Fruit fly (Drosophila melanogaster) whole organism, embryonic: Measurements from ENCODE around the gene CG7906.

Experiments used
- Aef1 ChIP-seq: fragments of 200-800 bp; sonication (Bioruptor generic); IDR thresholded peaks from 3 replicates; pipeline ENCODE4 v1.3.6; 2022; ENCODE audit warnings: missing biosample characterization, missing genetic modification characterization
- CG11695 ChIP-seq: fragments of 200-800 bp; sonication (Bioruptor generic); IDR thresholded peaks from 3 replicates; pipeline ENCODE4 v1.3.6; 2022; ENCODE audit warnings: missing biosample characterization, missing genetic modification characterization
- CG1233 ChIP-seq: fragments of 200-800 bp; sonication (Bioruptor generic); optimal IDR thresholded peaks from 4 replicates; lab custom pipeline; 2018; ENCODE audit warnings: missing biosample characterization, mild to moderate bottlenecking, missing genetic modification characterization
- CG13123 ChIP-seq: fragments of 200-800 bp; sonication (Bioruptor generic); optimal IDR thresholded peaks from 2 replicates; lab custom pipeline; 2016; ENCODE audit warnings: missing biosample characterization, missing genetic modification characterization
- CG13287 ChIP-seq: fragments of 200-800 bp; sonication (Bioruptor generic); IDR thresholded peaks from 2 replicates; pipeline ENCODE4 v1.3.6; 2022; ENCODE audit warnings: missing biosample characterization, missing genetic modification characterization; ENCODE audit not compliant: partially characterized antibody
- CG13424 ChIP-seq: fragments of 200-800 bp; sonication (Bioruptor generic); optimal IDR thresholded peaks from 2 replicates; lab custom pipeline; 2019; ENCODE audit warnings: missing biosample characterization, mild to moderate bottlenecking, missing genetic modification characterization, moderate library complexity
- CG14965 ChIP-seq: fragments of 200-800 bp; sonication (Bioruptor generic); optimal IDR thresholded peaks from 2 replicates; lab custom pipeline; 2016; ENCODE audit warnings: missing biosample characterization, missing genetic modification characterization, borderline replicate concordance
- CG15514 ChIP-seq: fragments of 200-800 bp; sonication (Bioruptor generic); optimal IDR thresholded peaks from 3 replicates; lab custom pipeline; 2017; ENCODE audit warnings: missing biosample characterization, missing genetic modification characterization, mild to moderate bottlenecking, moderate library complexity, missing genetic modification reagents
- CG1647 ChIP-seq: fragments of 200-800 bp; sonication (Bioruptor generic); optimal IDR thresholded peaks from 3 replicates; lab custom pipeline; 2016; ENCODE audit warnings: missing biosample characterization, missing genetic modification characterization
- CG16813 ChIP-seq: fragments of 200-800 bp; sonication (Bioruptor generic); IDR thresholded peaks from 3 replicates; pipeline ENCODE4 v1.3.6; 2022; ENCODE audit warnings: missing biosample characterization, missing genetic modification characterization; ENCODE audit not compliant: partially characterized antibody
- CG2875 ChIP-seq: fragments of 200-800 bp; sonication (Bioruptor generic); optimal IDR thresholded peaks from 2 replicates; lab custom pipeline; 2017; ENCODE audit warnings: missing biosample characterization, mild to moderate bottlenecking, missing genetic modification characterization, missing genetic modification reagents
- CG33557 ChIP-seq: fragments of 200-800 bp; sonication (Bioruptor generic); optimal IDR thresholded peaks from 2 replicates; lab custom pipeline; 2019; ENCODE audit warnings: missing biosample characterization, mild to moderate bottlenecking, missing genetic modification characterization, moderate library complexity
- CG34224 ChIP-seq: fragments of 200-800 bp; sonication (Bioruptor generic); IDR thresholded peaks from 3 replicates; pipeline ENCODE4 v1.3.6; 2022; ENCODE audit warnings: missing biosample characterization, missing genetic modification characterization; ENCODE audit not compliant: partially characterized antibody
- CG4707 ChIP-seq: fragments of 200-800 bp; sonication (Bioruptor generic); optimal IDR thresholded peaks from 2 replicates; lab custom pipeline; 2018; ENCODE audit warnings: missing biosample characterization, mild to moderate bottlenecking, missing genetic modification characterization, moderate library complexity
- CG5180 ChIP-seq: fragments of 200-800 bp; sonication (Bioruptor generic); optimal IDR thresholded peaks from 3 replicates; lab custom pipeline; 2017; ENCODE audit warnings: missing biosample characterization, missing genetic modification characterization, mild to moderate bottlenecking, moderate library complexity, missing genetic modification reagents
- CG6689 ChIP-seq: fragments of 200-800 bp; sonication (Bioruptor generic); IDR thresholded peaks from 2 replicates; pipeline ENCODE4 v1.3.6; 2022; ENCODE audit warnings: missing biosample characterization, missing genetic modification characterization
- CG9797 ChIP-seq: fragments of 200-800 bp; sonication (Bioruptor generic); optimal IDR thresholded peaks from 3 replicates; lab custom pipeline; 2018; ENCODE audit warnings: missing biosample characterization, mild to moderate bottlenecking, missing genetic modification characterization
- CTCF ChIP-seq: fragments of 200-800 bp; sonication (Bioruptor generic); optimal IDR thresholded peaks from 2 replicates; lab custom pipeline; 2017; ENCODE audit warnings: missing biosample characterization, mild to moderate bottlenecking, missing genetic modification characterization, moderate library complexity
- Chrac-16 ChIP-seq: fragments of 200-800 bp; sonication (Bioruptor generic); optimal IDR thresholded peaks from 3 replicates; lab custom pipeline; 2016; ENCODE audit warnings: missing biosample characterization, missing genetic modification characterization
- Dad ChIP-seq: fragments of 200-800 bp; sonication (Bioruptor generic); optimal IDR thresholded peaks from 3 replicates; lab custom pipeline; 2016; ENCODE audit warnings: missing biosample characterization, missing genetic modification characterization
- Fer2 ChIP-seq: fragments of 200-800 bp; sonication (Bioruptor generic); optimal IDR thresholded peaks from 2 replicates; lab custom pipeline; 2018; ENCODE audit warnings: missing biosample characterization, mild to moderate bottlenecking, missing genetic modification characterization, moderate library complexity
- H15 ChIP-seq: fragments of 200-800 bp; sonication (Bioruptor generic); IDR thresholded peaks from 3 replicates; pipeline ENCODE4 v1.3.6; 2022; ENCODE audit warnings: missing biosample characterization, missing genetic modification characterization
- HLH54F ChIP-seq: fragments of 200-800 bp; sonication (Bioruptor generic); optimal IDR thresholded peaks from 3 replicates; lab custom pipeline; 2016; ENCODE audit warnings: missing biosample characterization, missing genetic modification characterization
- Lhr ChIP-seq: fragments of 200-800 bp; sonication (Bioruptor generic); optimal IDR thresholded peaks from 3 replicates; lab custom pipeline; 2017; ENCODE audit warnings: mild to moderate bottlenecking, missing biosample characterization, missing genetic modification reagents, missing genetic modification characterization
- Lim3 ChIP-seq: fragments of 200-800 bp; sonication (Bioruptor generic); IDR thresholded peaks from 2 replicates; pipeline ENCODE4 v1.3.6; 2022; ENCODE audit warnings: missing biosample characterization, missing genetic modification characterization
- MESR4 ChIP-seq: fragments of 200-800 bp; sonication (Bioruptor generic); optimal IDR thresholded peaks from 2 replicates; lab custom pipeline; 2018; ENCODE audit warnings: missing biosample characterization, mild to moderate bottlenecking, missing genetic modification characterization, moderate library complexity
- NFAT ChIP-seq: fragments of 200-800 bp; sonication (Bioruptor generic); IDR thresholded peaks from 2 replicates; pipeline ENCODE4 v1.3.6; 2022; ENCODE audit warnings: missing biosample characterization, missing genetic modification characterization
- Ravus ChIP-seq: fragments of 200-800 bp; sonication (Bioruptor generic); IDR thresholded peaks from 2 replicates; pipeline ENCODE4 v1.3.6; 2022; ENCODE audit warnings: missing biosample characterization, missing genetic modification characterization
- Rx ChIP-seq: fragments of 200-800 bp; sonication (Bioruptor generic); IDR thresholded peaks from 2 replicates; pipeline ENCODE4 v1.3.6; 2022; ENCODE audit warnings: missing biosample characterization, missing genetic modification characterization
- Xrp1 ChIP-seq: fragments of 200-800 bp; sonication (Bioruptor generic); IDR thresholded peaks from 2 replicates; pipeline ENCODE4 v1.3.6; 2022; ENCODE audit warnings: missing biosample characterization, missing genetic modification characterization
- ara ChIP-seq: fragments of 200-800 bp; sonication (Bioruptor generic); IDR thresholded peaks from 2 replicates; pipeline ENCODE4 v1.3.6; 2022; ENCODE audit warnings: missing biosample characterization, missing genetic modification characterization
- ase ChIP-seq: fragments of 200-800 bp; sonication (Bioruptor generic); IDR thresholded peaks from 3 replicates; pipeline ENCODE4 v1.3.6; 2022; ENCODE audit warnings: missing biosample characterization, missing genetic modification characterization
- bcd ChIP-seq: fragments of 200-800 bp; sonication (Bioruptor generic); optimal IDR thresholded peaks from 2 replicates; lab custom pipeline; 2017; ENCODE audit warnings: missing biosample characterization, mild to moderate bottlenecking, missing genetic modification characterization
- chif ChIP-seq, 2 experiments: fragments of 200-800 bp; sonication (Bioruptor generic); optimal IDR thresholded peaks; 3 replicates each; lab custom pipeline; 2016; ENCODE audit warnings: missing biosample characterization in 2 of 2, missing genetic modification characterization in 2 of 2
- cwo ChIP-seq: fragments of 200-800 bp; sonication (Bioruptor generic); optimal IDR thresholded peaks from 3 replicates; lab custom pipeline; 2017; ENCODE audit warnings: missing biosample characterization, missing genetic modification characterization, mild to moderate bottlenecking, moderate library complexity, missing genetic modification reagents
- ewg ChIP-seq: fragments of 200-800 bp; sonication (Bioruptor generic); optimal IDR thresholded peaks from 3 replicates; lab custom pipeline; 2017; ENCODE audit warnings: mild to moderate bottlenecking, missing biosample characterization, missing genetic modification reagents, missing genetic modification characterization
- exex ChIP-seq: fragments of 200-800 bp; sonication (Bioruptor generic); optimal IDR thresholded peaks from 4 replicates; lab custom pipeline; 2018; ENCODE audit warnings: missing biosample characterization, mild to moderate bottlenecking, missing genetic modification characterization, moderate library complexity
- fd64A ChIP-seq: fragments of 200-800 bp; sonication (Bioruptor generic); optimal IDR thresholded peaks from 3 replicates; lab custom pipeline; 2018; ENCODE audit warnings: missing biosample characterization, mild to moderate bottlenecking, missing genetic modification characterization
- fru ChIP-seq: fragments of >200 bp; optimal IDR thresholded peaks from 2 replicates; lab custom pipeline; 2017
- lab ChIP-seq: fragments of 200-800 bp; sonication (Bioruptor generic); optimal IDR thresholded peaks from 3 replicates; lab custom pipeline; 2017; ENCODE audit warnings: missing biosample characterization, missing genetic modification characterization, mild to moderate bottlenecking, moderate library complexity, missing genetic modification reagents
- lov ChIP-seq, 2 experiments: fragments of 200-800 bp in 1 of 2; fragments of >200 bp in 1 of 2; sonication (Bioruptor generic) in 1 of 2; IDR thresholded peaks in 1 of 2; optimal IDR thresholded peaks in 1 of 2; 2 replicates in 1 of 2; 3 replicates in 1 of 2; pipeline versions ENCODE4 v1.3.6 to Lab custom; 2017 to 2022; ENCODE audit warnings: missing biosample characterization in 1 of 2, missing genetic modification characterization in 1 of 2
- nau ChIP-seq: fragments of 200-800 bp; sonication (Bioruptor generic); optimal IDR thresholded peaks from 3 replicates; lab custom pipeline; 2017; ENCODE audit warnings: missing biosample characterization, mild to moderate bottlenecking, missing genetic modification characterization, missing genetic modification reagents
- ro ChIP-seq: fragments of 200-800 bp; sonication (Bioruptor generic); IDR thresholded peaks from 2 replicates; pipeline ENCODE4 v1.3.6; 2022; ENCODE audit warnings: missing biosample characterization, missing genetic modification characterization
- seq ChIP-seq: fragments of 200-800 bp; sonication (Bioruptor generic); IDR thresholded peaks from 2 replicates; pipeline ENCODE4 v1.3.6; 2022; ENCODE audit warnings: missing biosample characterization, missing genetic modification characterization
- stc ChIP-seq: fragments of 200-800 bp; sonication (Bioruptor generic); IDR thresholded peaks from 2 replicates; pipeline ENCODE4 v1.3.6; 2022; ENCODE audit warnings: missing biosample characterization, missing genetic modification characterization
- tap ChIP-seq: fragments of 200-800 bp; optimal IDR thresholded peaks from 3 replicates; lab custom pipeline; 2019; ENCODE audit warnings: missing biosample characterization, mild to moderate bottlenecking, missing genetic modification characterization, moderate library complexity
- tx ChIP-seq: fragments of 200-800 bp; sonication (Bioruptor generic); optimal IDR thresholded peaks from 2 replicates; lab custom pipeline; 2016; ENCODE audit warnings: missing biosample characterization, missing genetic modification characterization
- wor ChIP-seq: fragments of 200-800 bp; sonication (Bioruptor generic); IDR thresholded peaks from 2 replicates; pipeline ENCODE4 v1.3.6; 2022; ENCODE audit warnings: missing biosample characterization, missing genetic modification characterization
- z ChIP-seq: fragments of 200-800 bp; sonication (Bioruptor generic); IDR thresholded peaks from 3 replicates; pipeline ENCODE4 v1.3.6; 2022; ENCODE audit warnings: missing biosample characterization, missing genetic modification characterization
- zen2 ChIP-seq: fragments of 200-800 bp; sonication (Bioruptor generic); IDR thresholded peaks from 3 replicates; pipeline ENCODE4 v1.3.6; 2022; ENCODE audit warnings: missing biosample characterization, missing genetic modification characterization; ENCODE audit not compliant: partially characterized antibody
- zfh1 ChIP-seq: fragments of 200-800 bp; sonication (Bioruptor generic); IDR thresholded peaks from 3 replicates; pipeline ENCODE4 v1.3.6; 2022; ENCODE audit warnings: missing biosample characterization, missing genetic modification characterization

Gene CG7906

DNA sequence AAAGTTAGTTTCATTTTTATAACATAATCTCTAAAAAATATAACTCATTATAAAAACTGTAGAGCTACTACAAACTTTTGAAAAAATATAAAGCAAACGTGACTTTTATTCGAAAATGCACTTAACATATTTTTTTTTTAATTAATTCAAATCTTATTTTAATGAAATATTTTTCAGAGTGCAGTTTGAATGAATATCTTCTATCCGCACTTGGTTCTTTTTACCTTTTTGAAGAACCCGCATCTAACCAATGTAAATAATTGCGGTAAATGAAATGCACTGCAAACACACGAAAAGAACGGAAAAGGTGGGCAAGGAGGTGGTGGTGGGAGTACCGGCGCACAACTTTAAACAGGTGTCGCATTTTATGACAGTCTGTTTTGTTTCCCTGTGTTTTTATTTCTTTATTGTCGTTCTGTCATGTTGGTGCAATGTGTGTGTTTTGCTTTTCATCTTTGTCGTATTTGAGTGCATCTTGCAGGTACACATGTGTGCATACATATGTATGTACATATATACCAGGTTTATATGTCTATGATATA, 42.4 kb upstream of the CG7906 start (continued):
- TF ChIP-seq fd64A (GFP tag; lab: Kevin White, UChicago) (peak; percentile 60), CG33557 (GFP tag; lab: Kevin White, UChicago) (peak; percentile 24), Ravus (GFP tag; lab: Robert Waterston, UW) (no peak), CG16813 (GFP tag; lab: Robert Waterston, UW) (no peak), CG6689 (GFP tag; lab: Robert Waterston, UW) (no peak), bcd (no peak), CG5180 (peak; percentile 34), NFAT (GFP tag; lab: Robert Waterston, UW) (no peak), Lim3 (GFP tag; lab: Robert Waterston, UW) (no peak), lov (optimal IDR thresholded peaks at IDR 0.05; lab: Kevin White, UChicago) (no peak), lov (GFP tag; IDR thresholded peaks at IDR 0.05; lab: Robert Waterston, UW) (peak; percentile 12; the same call in 1 of the 3 replicates), zfh1 (GFP tag; lab: Robert Waterston, UW) (no peak), CG13287 (no peak), CG4707 (GFP tag; lab: Kevin White, UChicago) (peak; percentile 28), CG2875 (GFP tag; lab: Kevin White, UChicago) (peak; percentile 46), H15 (GFP tag; lab: Robert Waterston, UW) (no peak), tx (GFP tag; lab: Kevin White, UChicago) (no peak), CG11695 (no peak), Chrac-16 (GFP tag; lab: Kevin White, UChicago) (no peak), ase (GFP tag; lab: Robert Waterston, UW) (no peak), ara (GFP tag; lab: Robert Waterston, UW) (peak; percentile 61; the same call in 1 of the 2 replicates), wor (no peak), tap (tag; lab: Kevin White, UChicago) (peak; percentile 40), lab (GFP tag; lab: Kevin White, UChicago) (no peak), cwo (GFP tag; lab: Kevin White, UChicago) (no peak), stc (GFP tag; lab: Robert Waterston, UW) (no peak), ro (GFP tag; lab: Robert Waterston, UW) (no peak), ewg (GFP tag; lab: Kevin White, UChicago) (no peak), Xrp1 (GFP tag; lab: Robert Waterston, UW) (no peak; the same call in none of the 2 replicates), CG1233 (GFP tag; lab: Kevin White, UChicago) (peak; percentile 27), CG34224 (GFP tag; lab: Robert Waterston, UW) (no peak), Lhr (GFP tag; lab: Kevin White, UChicago) (no peak), CG9797 (no peak), Dad (GFP tag; lab: Kevin White, UChicago) (no peak), Fer2 (tag; lab: Kevin White, UChicago) (no peak)

DNA sequence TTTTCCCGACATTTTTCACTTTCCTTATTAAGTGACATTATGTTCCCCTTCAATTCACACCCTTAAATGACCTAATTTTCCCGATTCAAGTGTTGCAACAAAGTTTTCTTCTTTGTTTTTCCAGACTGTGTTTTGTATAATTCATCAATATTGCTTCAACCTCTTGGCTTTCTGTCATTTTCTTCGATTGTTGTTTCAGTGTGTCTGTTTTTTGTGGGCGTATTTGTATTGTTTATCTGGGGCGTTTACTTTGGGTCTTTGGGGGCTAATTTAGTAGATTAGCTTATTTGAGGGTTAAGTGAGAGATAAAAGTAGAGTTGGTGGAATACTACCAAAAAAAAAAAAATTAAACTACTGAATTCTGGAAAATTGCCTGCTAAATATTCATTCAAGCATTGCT, 40.7 kb upstream of the CG7906 start:
- TF ChIP-seq CTCF: peak; percentile 9
- TF ChIP-seq CG1647 (GFP tag; lab: Kevin White, UChicago): no peak
- no peak for TF ChIP-seq ro (GFP tag; lab: Robert Waterston, UW)
- TF ChIP-seq CG15514 (GFP tag; lab: Kevin White, UChicago): peak; percentile 29
- TF ChIP-seq HLH54F (GFP tag; lab: Kevin White, UChicago): no peak
- TF ChIP-seq MESR4: no peak
- peak; percentile 37; the same call in 1 of the 2 replicates for TF ChIP-seq seq (GFP tag; lab: Robert Waterston, UW)
- TF ChIP-seq CG14965 (GFP tag; lab: Kevin White, UChicago): no peak
- peak; percentile 54 for TF ChIP-seq exex (tag; lab: Kevin White, UChicago)
- TF ChIP-seq zen2 (GFP tag; lab: Robert Waterston, UW): no peak
- TF ChIP-seq nau (GFP tag; lab: Kevin White, UChicago): peak; percentile 58
- no peak for TF ChIP-seq Rx
- TF ChIP-seq Aef1 (GFP tag; lab: Robert Waterston, UW): no peak
- peak; percentile 42 for TF ChIP-seq CG13424 (tag; lab: Kevin White, UChicago)
- no peak for TF ChIP-seq chif (GFP tag; optimal IDR thresholded peaks at IDR 0.05; lab: Kevin White, UChicago)
- peak; percentile 36 for TF ChIP-seq CG13123 (GFP tag; lab: Kevin White, UChicago)
- no peak for TF ChIP-seq fru
- TF ChIP-seq z (GFP tag; lab: Robert Waterston, UW): no peak
